Fruit fly (Drosophila melanogaster) whole organism, wandering third instar larva: ENCODE measurements around the gene TyrR.

Experiments
- Dif ChIP-seq: fragments of 200-275, 200-300 bp; sonication (Bioruptor generic); optimal IDR thresholded peaks from 2 replicates; lab custom pipeline; 2018; ENCODE audit warnings: missing biosample characterization, missing genetic modification characterization; ENCODE audit not compliant: partially characterized antibody
- Hr83 ChIP-seq: fragments of 200-300 bp; sonication (Bioruptor generic); optimal IDR thresholded peaks from 2 replicates; lab custom pipeline; 2016; ENCODE audit warnings: missing biosample characterization, mild to moderate bottlenecking, missing genetic modification characterization, moderate library complexity; ENCODE audit not compliant: poor library complexity, severe bottlenecking
- br ChIP-seq: fragments of 200-800 bp; sonication (Bioruptor generic); optimal IDR thresholded peaks from 2 replicates; lab custom pipeline; 2016; ENCODE audit warnings: missing biosample characterization, missing genetic modification characterization
- dsf ChIP-seq: sonication (Bioruptor generic); optimal IDR thresholded peaks from 2 replicates; lab custom pipeline; 2016; ENCODE audit warnings: missing biosample characterization, missing genetic modification characterization, borderline replicate concordance
- foxo ChIP-seq, 2 experiments: fragments of 200-800 bp; sonication (Bioruptor generic); optimal IDR thresholded peaks; 2 replicates in 1 of 2; 3 replicates in 1 of 2; lab custom pipeline; 2016 to 2017; ENCODE audit warnings: missing biosample characterization in 2 of 2, missing genetic modification characterization in 2 of 2
- h ChIP-seq: fragments of 200-800 bp; sonication (Bioruptor generic); optimal IDR thresholded peaks from 3 replicates; lab custom pipeline; 2016; ENCODE audit warnings: missing biosample characterization, mild to moderate bottlenecking, missing genetic modification characterization
- pan ChIP-seq: fragments of >200 bp; optimal IDR thresholded peaks from 2 replicates; lab custom pipeline; 2017
- psq ChIP-seq: fragments of 200-800 bp; sonication (Bioruptor generic); optimal IDR thresholded peaks from 3 replicates; lab custom pipeline; 2017; ENCODE audit warnings: missing biosample characterization, mild to moderate bottlenecking, missing genetic modification characterization, moderate library complexity
- usp ChIP-seq: fragments of >200 bp; optimal IDR thresholded peaks from 2 replicates; lab custom pipeline; 2017; ENCODE audit warnings: missing biosample characterization, missing genetic modification characterization

DNA sequence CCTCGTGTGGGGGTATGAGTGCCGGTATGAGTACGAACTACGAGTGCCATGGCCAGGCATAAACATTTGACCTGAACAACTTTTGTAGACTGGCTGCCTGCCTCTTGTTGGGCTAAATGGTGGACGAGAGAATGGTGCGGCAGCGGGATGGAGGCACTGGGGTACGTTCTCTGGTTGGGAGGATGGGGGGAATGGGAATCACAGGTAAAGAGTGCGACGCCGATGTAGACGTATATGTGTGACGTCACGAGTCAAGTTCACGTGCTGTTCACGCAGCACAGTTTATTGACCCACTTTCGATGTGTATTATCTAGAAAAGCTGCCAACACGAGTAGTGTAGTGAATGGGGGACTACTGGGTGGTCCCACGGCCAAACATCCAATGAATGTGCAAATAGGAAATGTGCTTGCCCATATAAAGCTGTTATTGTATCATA, 56.0 kb downstream of the TyrR start:
- no peak for TF ChIP-seq br (GFP tag; lab: Kevin White, UChicago)
- TF ChIP-seq pan = no peak
- TF ChIP-seq usp = no peak
- TF ChIP-seq h = no peak
- TF ChIP-seq Hr83 (GFP tag; lab: Kevin White, UChicago) = no peak
- no peak for TF ChIP-seq dsf (GFP tag; lab: Kevin White, UChicago)
- TF ChIP-seq psq (GFP tag; lab: Kevin White, UChicago) = no peak
- no peak for TF ChIP-seq foxo (GFP tag; optimal IDR thresholded peaks at IDR 0.05; lab: Kevin White, UChicago)
- TF ChIP-seq Dif = no peak
